Comparison of ENCODE assay signal across 1 fruit fly cellular context in the genomic region with DNA sequence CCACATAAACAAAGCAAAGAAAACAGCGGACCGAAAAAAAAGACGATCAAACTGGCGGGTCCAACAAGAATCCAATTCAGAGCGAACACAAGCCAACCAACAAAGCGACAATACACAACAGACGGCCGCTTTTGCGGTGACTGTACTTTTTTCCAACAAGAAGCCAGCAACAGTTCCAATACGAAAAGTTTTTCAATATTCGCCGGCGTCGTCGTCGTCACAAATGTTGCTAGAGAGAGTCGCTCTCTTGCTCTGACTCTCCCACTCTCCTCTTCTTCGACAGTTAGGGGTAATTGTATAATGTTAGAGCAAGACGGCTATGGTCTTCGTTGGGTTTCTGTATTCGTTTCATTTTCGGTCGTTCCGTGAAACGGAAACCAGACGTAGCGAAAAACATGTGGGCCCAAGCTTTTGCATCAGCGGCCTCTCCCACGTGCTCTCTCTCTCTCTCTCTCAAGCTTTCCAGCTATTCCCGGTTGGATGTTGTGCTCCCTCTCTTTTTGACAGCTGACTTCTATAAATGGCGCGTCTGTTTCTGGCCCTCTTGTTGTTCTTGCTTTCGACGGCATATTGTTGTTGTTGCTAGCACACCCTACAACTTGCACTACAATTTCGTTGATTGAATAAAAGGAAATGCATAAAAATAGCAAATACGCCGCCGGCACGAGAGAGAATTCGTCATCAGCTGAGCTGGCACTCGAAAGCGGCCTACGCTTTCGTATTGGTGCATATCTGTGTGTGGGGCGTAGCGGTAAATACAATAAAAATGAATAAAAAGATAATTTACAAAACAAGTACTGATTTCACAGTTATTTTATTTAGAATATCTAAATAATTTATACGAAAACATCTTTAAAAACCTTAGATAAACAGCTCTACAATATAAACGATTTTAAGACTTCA.
TF ChIP-seq lines count a peak whose summit lies in the region.

No protein-coding gene starts in this region.

TF ChIP-seq in whole organism, embryonic, 481 proteins besides CTCF, POLR2A, EP300 and RAD21 (continued from another document):
- peak; percentile 85 for TF ChIP-seq CG12219 (GFP tag; optimal IDR thresholded peaks at IDR 0.05; lab: Kevin White, UChicago)
- peak; percentile 98 for TF ChIP-seq YL-1 (GFP tag; optimal IDR thresholded peaks at IDR 0.05; lab: Kevin White, UChicago)
- no peak for TF ChIP-seq knrl (GFP tag; IDR thresholded peaks at IDR 0.05; lab: Robert Waterston, UW; ENCODE audit: partially characterized antibody)
- no peak for TF ChIP-seq CG12942 (GFP tag; optimal IDR thresholded peaks at IDR 0.05; lab: Kevin White, UChicago)
- no peak for TF ChIP-seq CG2120 (GFP tag; optimal IDR thresholded peaks at IDR 0.05; lab: Kevin White, UChicago)
- no peak for TF ChIP-seq vvl (GFP tag; IDR thresholded peaks at IDR 0.05; lab: Robert Waterston, UW)
- no peak for TF ChIP-seq klu (GFP tag; IDR thresholded peaks at IDR 0.05; lab: Robert Waterston, UW)
- TF ChIP-seq tin (GFP tag; optimal IDR thresholded peaks at IDR 0.05; lab: Kevin White, UChicago), result no peak
- peak; percentile 78 for TF ChIP-seq sug (tag; optimal IDR thresholded peaks at IDR 0.05; lab: Kevin White, UChicago)
- TF ChIP-seq CG15601 (tag; optimal IDR thresholded peaks at IDR 0.05; lab: Kevin White, UChicago), result peak; percentile 77
- no peak for TF ChIP-seq Usf (GFP tag; optimal IDR thresholded peaks at IDR 0.05; lab: Kevin White, UChicago)
- TF ChIP-seq Bgb (GFP tag; IDR thresholded peaks at IDR 0.05; lab: Robert Waterston, UW; ENCODE audit: partially characterized antibody), result no peak
- TF ChIP-seq Jarid2 (GFP tag; optimal IDR thresholded peaks at IDR 0.05; lab: Kevin White, UChicago), result peak; percentile 76
- TF ChIP-seq GATAe (GFP tag; conservative IDR thresholded peaks at IDR 0.05; lab: Robert Waterston, UW), result no peak
- TF ChIP-seq Hsf (GFP tag; optimal IDR thresholded peaks at IDR 0.05; lab: Kevin White, UChicago), result no peak
- TF ChIP-seq CG7372 (GFP tag; IDR thresholded peaks at IDR 0.05; lab: Robert Waterston, UW), result no peak
- no peak for TF ChIP-seq Lpt (GFP tag; optimal IDR thresholded peaks at IDR 0.05; lab: Kevin White, UChicago)
- peak; percentile 57 for TF ChIP-seq CG15269 (tag; optimal IDR thresholded peaks at IDR 0.05; lab: Kevin White, UChicago)
- TF ChIP-seq CG7987 (GFP tag; optimal IDR thresholded peaks at IDR 0.05; lab: Kevin White, UChicago), result peak; percentile 95
- no peak for TF ChIP-seq esg (GFP tag; conservative IDR thresholded peaks at IDR 0.05; lab: Robert Waterston, UW)
- peak; percentile 98 for TF ChIP-seq pros (GFP tag; optimal IDR thresholded peaks at IDR 0.05; lab: Kevin White, UChicago)
- TF ChIP-seq mam (GFP tag; optimal IDR thresholded peaks at IDR 0.05; lab: Kevin White, UChicago), result no peak
- TF ChIP-seq Hmr (GFP tag; optimal IDR thresholded peaks at IDR 0.05; lab: Kevin White, UChicago), result peak; percentile 92
- no peak for TF ChIP-seq peb (GFP tag; IDR thresholded peaks at IDR 0.05; lab: Robert Waterston, UW)
- peak; percentile 100 for TF ChIP-seq CG11504 (tag; optimal IDR thresholded peaks at IDR 0.05; lab: Kevin White, UChicago)
- no peak for TF ChIP-seq stwl (tag; optimal IDR thresholded peaks at IDR 0.05; lab: Kevin White, UChicago)
- peak; percentile 96 for TF ChIP-seq CG13296 (GFP tag; optimal IDR thresholded peaks at IDR 0.05; lab: Kevin White, UChicago)
- TF ChIP-seq CG10565 (GFP tag; optimal IDR thresholded peaks at IDR 0.05; lab: Kevin White, UChicago), result no peak
- no peak for TF ChIP-seq CG7963 (GFP tag; IDR thresholded peaks at IDR 0.05; lab: Robert Waterston, UW; ENCODE audit: partially characterized antibody)
- peak; percentile 69 for TF ChIP-seq Elba2 (GFP tag; optimal IDR thresholded peaks at IDR 0.05; lab: Kevin White, UChicago)
- TF ChIP-seq CG2202 (tag; optimal IDR thresholded peaks at IDR 0.05; lab: Kevin White, UChicago), result peak; percentile 52
- TF ChIP-seq Drgx (GFP tag; IDR thresholded peaks at IDR 0.05; lab: Robert Waterston, UW), result no peak
- TF ChIP-seq amos (GFP tag; IDR thresholded peaks at IDR 0.05; lab: Robert Waterston, UW; ENCODE audit: partially characterized antibody), result no peak
- TF ChIP-seq bbx (GFP tag; IDR thresholded peaks at IDR 0.05; lab: Robert Waterston, UW; ENCODE audit: partially characterized antibody), result no peak
- TF ChIP-seq CG3065 (GFP tag; optimal IDR thresholded peaks at IDR 0.05; lab: Kevin White, UChicago), result no peak
- no peak for TF ChIP-seq jigr1 (GFP tag; IDR thresholded peaks at IDR 0.05; lab: Robert Waterston, UW)
- TF ChIP-seq gcm2 (GFP tag; optimal IDR thresholded peaks at IDR 0.05; lab: Kevin White, UChicago), result peak; percentile 16
- no peak for TF ChIP-seq Dref (GFP tag; IDR thresholded peaks at IDR 0.05; lab: Robert Waterston, UW)
- TF ChIP-seq CG15696 (tag; optimal IDR thresholded peaks at IDR 0.05; lab: Kevin White, UChicago), result no peak
- TF ChIP-seq ab (GFP tag; optimal IDR thresholded peaks at IDR 0.05; lab: Kevin White, UChicago), result peak; percentile 22
- TF ChIP-seq Stat92E (GFP tag; optimal IDR thresholded peaks at IDR 0.05; lab: Kevin White, UChicago), result no peak
- peak; percentile 96 for TF ChIP-seq CG10543 (GFP tag; optimal IDR thresholded peaks at IDR 0.05; lab: Kevin White, UChicago)
- TF ChIP-seq pum (GFP tag; optimal IDR thresholded peaks at IDR 0.05; lab: Kevin White, UChicago), result no peak
- TF ChIP-seq dpn (GFP tag; optimal IDR thresholded peaks at IDR 0.05; lab: Kevin White, UChicago), result no peak
- TF ChIP-seq MBD-R2 (GFP tag; IDR thresholded peaks at IDR 0.05; lab: Robert Waterston, UW), result no peak
- TF ChIP-seq CG13624 (GFP tag; optimal IDR thresholded peaks at IDR 0.05; lab: Kevin White, UChicago), result peak; percentile 80
- TF ChIP-seq CG4328 (GFP tag; optimal IDR thresholded peaks at IDR 0.05; lab: Kevin White, UChicago), result peak; percentile 93
- no peak for TF ChIP-seq CG7928 (GFP tag; optimal IDR thresholded peaks at IDR 0.05; lab: Kevin White, UChicago)
- TF ChIP-seq CG33213 (GFP tag; optimal IDR thresholded peaks at IDR 0.05; lab: Kevin White, UChicago), result peak; percentile 22
- TF ChIP-seq CG8944 (GFP tag; optimal IDR thresholded peaks at IDR 0.05; lab: Kevin White, UChicago), result no peak
- no peak for TF ChIP-seq jumu (GFP tag; optimal IDR thresholded peaks at IDR 0.05; lab: Kevin White, UChicago)
- TF ChIP-seq nau (GFP tag; optimal IDR thresholded peaks at IDR 0.05; lab: Kevin White, UChicago), result peak; percentile 93
- TF ChIP-seq cas (GFP tag; IDR thresholded peaks at IDR 0.05; lab: Robert Waterston, UW), result no peak
- no peak for TF ChIP-seq CG11456 (GFP tag; IDR thresholded peaks at IDR 0.05; lab: Robert Waterston, UW)
- no peak for TF ChIP-seq gce (GFP tag; IDR thresholded peaks at IDR 0.05; lab: Robert Waterston, UW)
- no peak for TF ChIP-seq CG18764 (GFP tag; optimal IDR thresholded peaks at IDR 0.05; lab: Kevin White, UChicago)
- no peak for TF ChIP-seq Aef1 (GFP tag; IDR thresholded peaks at IDR 0.05; lab: Robert Waterston, UW)
- TF ChIP-seq CG11085 (GFP tag; IDR thresholded peaks at IDR 0.05; lab: Robert Waterston, UW), result no peak
- TF ChIP-seq Sry-δ (GFP tag; optimal IDR thresholded peaks at IDR 0.05; lab: Kevin White, UChicago), result no peak
- TF ChIP-seq CG17328 (GFP tag; IDR thresholded peaks at IDR 0.05; lab: Robert Waterston, UW), result no peak
- no peak for TF ChIP-seq ems (GFP tag; optimal IDR thresholded peaks at IDR 0.05; lab: Kevin White, UChicago)
- no peak for TF ChIP-seq dan (GFP tag; IDR thresholded peaks at IDR 0.05; lab: Robert Waterston, UW)
- TF ChIP-seq br (optimal IDR thresholded peaks at IDR 0.05; lab: Kevin White, UChicago), result no peak
- peak; percentile 41 for TF ChIP-seq eyg (GFP tag; optimal IDR thresholded peaks at IDR 0.05; lab: Kevin White, UChicago)
- TF ChIP-seq CG4424 (GFP tag; optimal IDR thresholded peaks at IDR 0.05; lab: Kevin White, UChicago), result peak; percentile 33
- TF ChIP-seq NC2β (GFP tag; optimal IDR thresholded peaks at IDR 0.05; lab: Kevin White, UChicago), result peak; percentile 63
- TF ChIP-seq CG2116 (GFP tag; optimal IDR thresholded peaks at IDR 0.05; lab: Kevin White, UChicago), result peak; percentile 71
- peak; percentile 80 for TF ChIP-seq Side (GFP tag; optimal IDR thresholded peaks at IDR 0.05; lab: Kevin White, UChicago)
- peak; percentile 87 for TF ChIP-seq onecut (GFP tag; IDR thresholded peaks at IDR 0.05; lab: Robert Waterston, UW)
- no peak for TF ChIP-seq sens-2 (GFP tag; IDR thresholded peaks at IDR 0.05; lab: Robert Waterston, UW)
- no peak for TF ChIP-seq seq (GFP tag; IDR thresholded peaks at IDR 0.05; lab: Robert Waterston, UW)
- no peak for TF ChIP-seq lmd (GFP tag; IDR thresholded peaks at IDR 0.05; lab: Robert Waterston, UW)
- peak; percentile 93 for TF ChIP-seq odd (GFP tag; optimal IDR thresholded peaks at IDR 0.05; lab: Kevin White, UChicago)
- no peak for TF ChIP-seq chinmo (GFP tag; IDR thresholded peaks at IDR 0.05; lab: Robert Waterston, UW; ENCODE audit: partially characterized antibody)
- TF ChIP-seq CG31388 (GFP tag; optimal IDR thresholded peaks at IDR 0.05; lab: Kevin White, UChicago), result no peak
- TF ChIP-seq Atf3 (GFP tag; optimal IDR thresholded peaks at IDR 0.05; lab: Kevin White, UChicago), result no peak
- TF ChIP-seq twi (tag; optimal IDR thresholded peaks at IDR 0.05; lab: Kevin White, UChicago), result peak; percentile 60
- TF ChIP-seq CG1602 (GFP tag; optimal IDR thresholded peaks at IDR 0.05; lab: Kevin White, UChicago), result no peak
- TF ChIP-seq CG1792 (GFP tag; optimal IDR thresholded peaks at IDR 0.05; lab: Kevin White, UChicago), result no peak
- peak; percentile 25 for TF ChIP-seq CG14710 (tag; optimal IDR thresholded peaks at IDR 0.05; lab: Kevin White, UChicago)
- TF ChIP-seq CG10321 (GFP tag; IDR thresholded peaks at IDR 0.05; lab: Robert Waterston, UW), result no peak
- peak; percentile 100 for TF ChIP-seq pfk (GFP tag; optimal IDR thresholded peaks at IDR 0.05; lab: Kevin White, UChicago)
- no peak for TF ChIP-seq Doc3 (GFP tag; IDR thresholded peaks at IDR 0.05; lab: Robert Waterston, UW; ENCODE audit: partially characterized antibody)
- TF ChIP-seq Myb (GFP tag; optimal IDR thresholded peaks at IDR 0.05; lab: Kevin White, UChicago), result no peak
- no peak for TF ChIP-seq sim (GFP tag; IDR thresholded peaks at IDR 0.05; lab: Robert Waterston, UW)
- TF ChIP-seq CG12236 (GFP tag; optimal IDR thresholded peaks at IDR 0.05; lab: Kevin White, UChicago), result no peak
- TF ChIP-seq hth (optimal IDR thresholded peaks at IDR 0.05; lab: Kevin White, UChicago), result no peak
- no peak for TF ChIP-seq Scr (GFP tag; IDR thresholded peaks at IDR 0.05; lab: Robert Waterston, UW; ENCODE audit: partially characterized antibody)
- TF ChIP-seq Awh (GFP tag; IDR thresholded peaks at IDR 0.05; lab: Robert Waterston, UW), result no peak
- peak; percentile 41 for TF ChIP-seq CG10209 (GFP tag; optimal IDR thresholded peaks at IDR 0.05; lab: Kevin White, UChicago)
- peak; percentile 48 for TF ChIP-seq btn (GFP tag; optimal IDR thresholded peaks at IDR 0.05; lab: Kevin White, UChicago)
- TF ChIP-seq bcd (GFP tag; optimal IDR thresholded peaks at IDR 0.05; lab: Kevin White, UChicago), result peak; percentile 56
- TF ChIP-seq nerfin-2 (GFP tag; IDR thresholded peaks at IDR 0.05; lab: Robert Waterston, UW; ENCODE audit: partially characterized antibody), result no peak
- peak; percentile 92 for TF ChIP-seq sqz (GFP tag; optimal IDR thresholded peaks at IDR 0.05; lab: Kevin White, UChicago)
- TF ChIP-seq so (GFP tag; IDR thresholded peaks at IDR 0.05; lab: Robert Waterston, UW), result no peak
- no peak for TF ChIP-seq CG11247 (GFP tag; IDR thresholded peaks at IDR 0.05; lab: Robert Waterston, UW)
- TF ChIP-seq croc (GFP tag; conservative IDR thresholded peaks at IDR 0.05; lab: Robert Waterston, UW), result no peak
- no peak for TF ChIP-seq ase (GFP tag; IDR thresholded peaks at IDR 0.05; lab: Robert Waterston, UW)
- peak; percentile 35 for TF ChIP-seq CG30020 (tag; optimal IDR thresholded peaks at IDR 0.05; lab: Kevin White, UChicago)
- TF ChIP-seq CG4707 (GFP tag; optimal IDR thresholded peaks at IDR 0.05; lab: Kevin White, UChicago), result peak; percentile 87
- TF ChIP-seq zen (tag; optimal IDR thresholded peaks at IDR 0.05; lab: Kevin White, UChicago), result no peak
- TF ChIP-seq H2.0 (GFP tag; IDR thresholded peaks at IDR 0.05; lab: Robert Waterston, UW), result no peak
- no peak for TF ChIP-seq CG31224 (GFP tag; IDR thresholded peaks at IDR 0.05; lab: Robert Waterston, UW)
- no peak for TF ChIP-seq sna (GFP tag; IDR thresholded peaks at IDR 0.05; lab: Robert Waterston, UW; ENCODE audit: partially characterized antibody)
- TF ChIP-seq CG13287 (GFP tag; IDR thresholded peaks at IDR 0.05; lab: Robert Waterston, UW; ENCODE audit: partially characterized antibody), result no peak
- TF ChIP-seq Trl (optimal IDR thresholded peaks at IDR 0.05; lab: Kevin White, UChicago), result peak; percentile 94 to 100
- TF ChIP-seq Trl (GFP tag; optimal IDR thresholded peaks at IDR 0.05; lab: Kevin White, UChicago), result peak; percentile 82
- no peak for TF ChIP-seq toy (GFP tag; IDR thresholded peaks at IDR 0.05; lab: Robert Waterston, UW)
- TF ChIP-seq trh (GFP tag; optimal IDR thresholded peaks at IDR 0.05; lab: Kevin White, UChicago), result no peak
- peak; percentile 92 for TF ChIP-seq HLHmδ (GFP tag; optimal IDR thresholded peaks at IDR 0.05; lab: Kevin White, UChicago)
- peak; percentile 88 for TF ChIP-seq nom (GFP tag; optimal IDR thresholded peaks at IDR 0.05; lab: Kevin White, UChicago)
- TF ChIP-seq CG9876 (GFP tag; optimal IDR thresholded peaks at IDR 0.05; lab: Kevin White, UChicago), result no peak
- TF ChIP-seq ara (GFP tag; IDR thresholded peaks at IDR 0.05; lab: Robert Waterston, UW), result no peak
- peak; percentile 38 for TF ChIP-seq grn (GFP tag; optimal IDR thresholded peaks at IDR 0.05; lab: Kevin White, UChicago)
- TF ChIP-seq Ets65A (GFP tag; lab: Kevin White, UChicago), result no peak
- TF ChIP-seq CG2889 (GFP tag; IDR thresholded peaks at IDR 0.05; lab: Robert Waterston, UW), result no peak
- TF ChIP-seq CG6854 (GFP tag; optimal IDR thresholded peaks at IDR 0.05; lab: Kevin White, UChicago), result peak; percentile 96
- TF ChIP-seq Deaf1 (tag; optimal IDR thresholded peaks at IDR 0.05; lab: Kevin White, UChicago), result peak; percentile 73
- peak; percentile 94 for TF ChIP-seq CG17568 (GFP tag; optimal IDR thresholded peaks at IDR 0.05; lab: Kevin White, UChicago)
- TF ChIP-seq her (GFP tag; optimal IDR thresholded peaks at IDR 0.05; lab: Kevin White, UChicago), result peak; percentile 74
- no peak for TF ChIP-seq CG4360 (GFP tag; IDR thresholded peaks at IDR 0.05; lab: Robert Waterston, UW)
